Worm (Caenorhabditis elegans) whole organism, L4 larva: Measurements from ENCODE around the gene lido-1.

ENCODE experiments used
- F26F4.8 ChIP-seq: fragments of 200-800 bp; sonication (Bioruptor generic); conservative IDR thresholded peaks from 2 replicates; pipeline ENCODE4 v1.3.6; 2022; ENCODE audit warnings: missing genetic modification characterization, missing compliant biosample characterization
- F37D6.2 ChIP-seq: sonication (generic microtip); optimal IDR thresholded peaks from 2 replicates; lab custom pipeline; 2016; ENCODE audit warnings: mild to moderate bottlenecking, missing genetic modification characterization, missing compliant biosample characterization
- T20F7.1 ChIP-seq: fragments of 200-800 bp; sonication (Bioruptor generic); optimal IDR thresholded peaks from 2 replicates; lab custom pipeline; 2018; ENCODE audit warnings: mild to moderate bottlenecking, missing genetic modification characterization, missing compliant biosample characterization
- T26A8.4 ChIP-seq: fragments of 200-800 bp; sonication (Bioruptor generic); IDR thresholded peaks from 2 replicates; pipeline ENCODE4 v1.3.6; 2022; ENCODE audit warnings: missing genetic modification characterization, missing compliant biosample characterization
- ceh-32 ChIP-seq: sonication (generic microtip); optimal IDR thresholded peaks from 2 replicates; lab custom pipeline; 2016; ENCODE audit warnings: mild to moderate bottlenecking, missing genetic modification characterization, missing compliant biosample characterization; ENCODE audit not compliant: poor library complexity
- dmd-8 ChIP-seq: fragments of 200-800 bp; sonication (Bioruptor generic); IDR thresholded peaks from 2 replicates; pipeline ENCODE4 v1.3.6; 2022; ENCODE audit warnings: missing genetic modification characterization, missing compliant biosample characterization
- dpl-1 ChIP-seq: fragments of 150-350 bp; optimal IDR thresholded peaks from 2 replicates; lab custom pipeline; 2014; ENCODE audit warnings: missing biosample characterization, missing genetic modification reagents, missing genetic modification characterization
- egl-27 ChIP-seq: sonication (generic microtip); optimal IDR thresholded peaks from 3 replicates; lab custom pipeline; 2017; ENCODE audit warnings: missing biosample characterization, missing genetic modification reagents, missing genetic modification characterization
- egl-43 ChIP-seq: fragments of 200-800 bp; sonication (Bioruptor generic); IDR thresholded peaks from 2 replicates; pipeline ENCODE4 v1.3.6; 2022; ENCODE audit warnings: missing genetic modification reagents, missing genetic modification characterization, missing compliant biosample characterization
- hlh-11 ChIP-seq: fragments of 200-800 bp; sonication (Bioruptor generic); optimal IDR thresholded peaks from 2 replicates; lab custom pipeline; 2018; ENCODE audit warnings: mild to moderate bottlenecking, missing genetic modification characterization, missing compliant biosample characterization
- hlh-30 ChIP-seq: sonication (generic microtip); optimal IDR thresholded peaks from 2 replicates; lab custom pipeline; 2017; ENCODE audit warnings: antibody characterized with exemption, mild to moderate bottlenecking, missing genetic modification characterization, missing compliant biosample characterization; ENCODE audit not compliant: insufficient read depth
- lin-1 ChIP-seq: fragments of 200-800 bp; sonication (Bioruptor generic); IDR thresholded peaks from 2 replicates; pipeline ENCODE4 v1.3.6; 2022; ENCODE audit warnings: missing genetic modification reagents, missing genetic modification characterization, missing compliant biosample characterization
- lin-29 ChIP-seq: fragments of 200-800 bp; sonication (Bioruptor generic); IDR thresholded peaks from 2 replicates; pipeline ENCODE4 v1.3.6; 2022; ENCODE audit warnings: missing genetic modification reagents, missing genetic modification characterization, missing compliant biosample characterization
- madf-9 ChIP-seq: fragments of 200-800 bp; sonication (Bioruptor generic); conservative IDR thresholded peaks from 2 replicates; pipeline ENCODE4 v1.3.6; 2022; ENCODE audit warnings: missing genetic modification reagents, missing genetic modification characterization, missing compliant biosample characterization
- mdt-29 ChIP-seq: fragments of 200-800 bp; sonication (Bioruptor generic); IDR thresholded peaks from 2 replicates; pipeline ENCODE4 v1.3.6; 2022; ENCODE audit warnings: missing genetic modification reagents, missing genetic modification characterization, missing compliant biosample characterization
- mxl-2 ChIP-seq: fragments of 200-800 bp; sonication (Bioruptor generic); conservative IDR thresholded peaks from 2 replicates; pipeline ENCODE4 v1.3.6; 2022; ENCODE audit warnings: missing genetic modification reagents, missing genetic modification characterization, missing compliant biosample characterization
- nhr-102 ChIP-seq: sonication (generic microtip); optimal IDR thresholded peaks from 2 replicates; lab custom pipeline; 2016; ENCODE audit warnings: mild to moderate bottlenecking, missing genetic modification characterization, moderate library complexity, missing compliant biosample characterization
- nhr-237 ChIP-seq: sonication (generic microtip); optimal IDR thresholded peaks from 2 replicates; lab custom pipeline; 2017; ENCODE audit warnings: missing biosample characterization, missing genetic modification characterization
- nhr-77 ChIP-seq: fragments of 150-350 bp; optimal IDR thresholded peaks from 2 replicates; lab custom pipeline; 2014; ENCODE audit warnings: missing biosample characterization, missing genetic modification characterization
- snpc-4 ChIP-seq: fragments of 150-350 bp; optimal IDR thresholded peaks from 2 replicates; lab custom pipeline; 2014; ENCODE audit warnings: missing biosample characterization, missing genetic modification characterization
- spr-1 ChIP-seq: sonication (generic microtip); optimal IDR thresholded peaks from 2 replicates; lab custom pipeline; 2016; ENCODE audit warnings: mild to moderate bottlenecking, missing genetic modification characterization, missing compliant biosample characterization
- zfp-2 ChIP-seq: sonication (generic microtip); optimal IDR thresholded peaks from 2 replicates; lab custom pipeline; 2016; ENCODE audit warnings: mild to moderate bottlenecking, missing genetic modification characterization, missing compliant biosample characterization

Gene lido-1

ce11 chrX:17054121-17054520 is 42.2 kb downstream of the lido-1 start (continued):
- TF ChIP-seq zfp-2 (tag; lab: Kevin White, UChicago) (no peak), T20F7.1 (GFP tag; lab: Kevin White, UChicago) (no peak), ceh-32 (tag; lab: Kevin White, UChicago) (no peak), snpc-4 (tag; lab: Kevin White, UChicago) (no peak)

- no peak for TF ChIP-seq T26A8.4 (GFP tag; lab: Robert Waterston, UW)
- TF ChIP-seq hlh-11 (tag; lab: Kevin White, UChicago): no peak
- no peak for TF ChIP-seq nhr-102
- no peak for TF ChIP-seq mdt-29
- no peak for TF ChIP-seq F37D6.2 (tag; lab: Kevin White, UChicago)
- TF ChIP-seq lin-1 (GFP tag; lab: Robert Waterston, UW): no peak
- no peak for TF ChIP-seq spr-1 (tag; lab: Kevin White, UChicago)
- TF ChIP-seq ceh-32 (tag; lab: Kevin White, UChicago): no peak
- no peak for TF ChIP-seq dpl-1 (GFP tag; lab: Kevin White, UChicago)
- no peak for TF ChIP-seq egl-43 (GFP tag; lab: Robert Waterston, UW)
- TF ChIP-seq nhr-237 (tag; lab: Kevin White, UChicago): no peak
- no peak for TF ChIP-seq hlh-30 (tag; lab: Kevin White, UChicago)
- no peak for TF ChIP-seq dmd-8
- no peak for TF ChIP-seq egl-27 (tag; lab: Kevin White, UChicago)
- TF ChIP-seq nhr-77 (tag; lab: Kevin White, UChicago): no peak
- no peak for TF ChIP-seq mxl-2
- TF ChIP-seq zfp-2 (tag; lab: Kevin White, UChicago): no peak
- no peak for TF ChIP-seq lin-29 (GFP tag; lab: Robert Waterston, UW)
- TF ChIP-seq madf-9 (GFP tag; lab: Robert Waterston, UW): no peak
- no peak for TF ChIP-seq F26F4.8 (GFP tag; lab: Robert Waterston, UW)
- TF ChIP-seq, all 104 proteins: peak for 0
These were observed 50.8 kb downstream of the lido-1 start, which contains the start of gene C30G4.2 for ce11 chrX:17045529-17045928. Gene C30G4.2 (minus strand): TSS chrX:17045629.
